Worm (Caenorhabditis elegans) whole organism, L4 larva: Measurements from ENCODE around the gene T14B4.3.

Experiments
- ama-1 ChIP-seq: fragments of 150-350 bp; optimal IDR thresholded peaks from 2 replicates; lab custom pipeline; 2014; ENCODE audit warnings: inconsistent platforms, mixed read lengths
- ceh-82 ChIP-seq: sonication (generic microtip); optimal IDR thresholded peaks from 2 replicates; lab custom pipeline; 2017; ENCODE audit warnings: missing biosample characterization, missing genetic modification characterization
- daf-12 ChIP-seq: fragments of 150-350 bp; optimal IDR thresholded peaks from 2 replicates; lab custom pipeline; 2014; ENCODE audit warnings: missing biosample characterization, missing genetic modification reagents, missing genetic modification characterization
- fkh-10 ChIP-seq: fragments of 150-350 bp; optimal IDR thresholded peaks from 2 replicates; lab custom pipeline; 2014; ENCODE audit warnings: missing biosample characterization, missing genetic modification reagents, missing genetic modification characterization
- lin-13 ChIP-seq: fragments of 150-350 bp; optimal IDR thresholded peaks from 2 replicates; lab custom pipeline; 2014; ENCODE audit warnings: missing biosample characterization, missing genetic modification reagents, missing genetic modification characterization
- lin-38 ChIP-seq: fragments of 200-800 bp; sonication (Bioruptor generic); IDR thresholded peaks from 2 replicates; pipeline ENCODE4 v1.3.6; 2022; ENCODE audit warnings: missing genetic modification reagents, missing genetic modification characterization, missing compliant biosample characterization
- spr-1 ChIP-seq: sonication (generic microtip); optimal IDR thresholded peaks from 2 replicates; lab custom pipeline; 2016; ENCODE audit warnings: mild to moderate bottlenecking, missing genetic modification characterization, missing compliant biosample characterization
- vab-7 ChIP-seq: fragments of 200-800 bp; sonication (Bioruptor generic); IDR thresholded peaks from 2 replicates; pipeline ENCODE4 v1.3.6; 2022; ENCODE audit warnings: missing genetic modification reagents, missing genetic modification characterization, missing compliant biosample characterization
- zag-1 ChIP-seq: fragments of 150-350 bp; optimal IDR thresholded peaks from 2 replicates; lab custom pipeline; 2014; ENCODE audit warnings: missing biosample characterization, missing genetic modification characterization

- TF ChIP-seq daf-12 (tag; lab: Kevin White, UChicago) (no peak), ceh-82 (tag; lab: Kevin White, UChicago) (no peak), zag-1 (tag; lab: Kevin White, UChicago) (no peak), fkh-10 (GFP tag; lab: Kevin White, UChicago) (no peak), vab-7 (no peak), lin-13 (GFP tag; lab: Kevin White, UChicago) (no peak), lin-38 (GFP tag; lab: Robert Waterston, UW) (no peak), ama-1 (lab: Kevin White, UChicago) (no peak), spr-1 (tag; lab: Kevin White, UChicago) (no peak)
Measured at ce11 chrII:6744648-6745047, 9.9 kb downstream of the T14B4.3 start, which contains the start of gene ins-15.
